Worm (Caenorhabditis elegans) whole organism, L4 larva: ENCODE measurements around the gene taf-8.

Experiments used
- F44E2.7 ChIP-seq: fragments of 200-800 bp; sonication (Bioruptor generic); IDR thresholded peaks from 2 replicates; pipeline ENCODE4 v2.1.2; 2022; ENCODE audit warnings: missing genetic modification characterization, missing compliant biosample characterization
- T20F7.1 ChIP-seq: fragments of 200-800 bp; sonication (Bioruptor generic); optimal IDR thresholded peaks from 2 replicates; lab custom pipeline; 2018; ENCODE audit warnings: mild to moderate bottlenecking, missing genetic modification characterization, missing compliant biosample characterization
- Y5F2A.4 ChIP-seq: fragments of 200-800 bp; sonication (Bioruptor generic); optimal IDR thresholded peaks from 2 replicates; lab custom pipeline; 2018; ENCODE audit warnings: mild to moderate bottlenecking, missing genetic modification characterization, missing compliant biosample characterization
- ZK337.2 ChIP-seq: fragments of 200-800 bp; sonication (Bioruptor generic); IDR thresholded peaks from 2 replicates; pipeline ENCODE4 v1.3.6; 2022; ENCODE audit warnings: missing genetic modification reagents, missing genetic modification characterization, missing compliant biosample characterization
- aha-1 ChIP-seq: fragments of 150-350 bp; peaks from one replicate; lab custom pipeline; 2014; ENCODE audit warnings: missing biosample characterization, missing genetic modification characterization
- aly-2 ChIP-seq: sonication (generic microtip); optimal IDR thresholded peaks from 2 replicates; lab custom pipeline; 2018; ENCODE audit warnings: missing biosample characterization, missing genetic modification characterization
- attf-4 ChIP-seq: sonication (generic microtip); optimal IDR thresholded peaks from 3 replicates; lab custom pipeline; 2017; ENCODE audit warnings: missing biosample characterization, missing genetic modification characterization
- ceh-32 ChIP-seq: sonication (generic microtip); optimal IDR thresholded peaks from 2 replicates; lab custom pipeline; 2016; ENCODE audit warnings: mild to moderate bottlenecking, missing genetic modification characterization, missing compliant biosample characterization; ENCODE audit not compliant: poor library complexity
- daf-16 ChIP-seq, 3 experiments: sonication (generic microtip); optimal IDR thresholded peaks; 2 replicates each; lab custom pipeline; 2016 to 2017; ENCODE audit warnings: missing genetic modification characterization in 3 of 3, missing genetic modification reagents in 3 of 3, mild to moderate bottlenecking in 2 of 3, missing compliant biosample characterization in 2 of 3, missing biosample characterization in 1 of 3, moderate library complexity in 1 of 3
- daf-8 ChIP-seq: fragments of 200-800 bp; sonication (Bioruptor generic); IDR thresholded peaks from 2 replicates; pipeline ENCODE4 v1.3.6; 2022; ENCODE audit warnings: missing genetic modification characterization, missing compliant biosample characterization
- dmd-6 ChIP-seq: fragments of 200-800 bp; sonication (Bioruptor generic); IDR thresholded peaks from 2 replicates; pipeline ENCODE4 v1.3.6; 2022; ENCODE audit warnings: missing genetic modification reagents, missing genetic modification characterization, missing compliant biosample characterization
- dmd-9 ChIP-seq: fragments of 200-800 bp; sonication (Bioruptor generic); IDR thresholded peaks from 2 replicates; pipeline ENCODE4 v1.3.6; 2022; ENCODE audit warnings: missing genetic modification reagents, missing genetic modification characterization, missing compliant biosample characterization
- egl-43 ChIP-seq: fragments of 200-800 bp; sonication (Bioruptor generic); IDR thresholded peaks from 2 replicates; pipeline ENCODE4 v1.3.6; 2022; ENCODE audit warnings: missing genetic modification reagents, missing genetic modification characterization, missing compliant biosample characterization
- gei-8 ChIP-seq: fragments of 200-800 bp; sonication (Bioruptor generic); optimal IDR thresholded peaks from 2 replicates; lab custom pipeline; 2018; ENCODE audit warnings: mild to moderate bottlenecking, missing genetic modification characterization, missing compliant biosample characterization
- hlh-30 ChIP-seq: sonication (generic microtip); optimal IDR thresholded peaks from 2 replicates; lab custom pipeline; 2017; ENCODE audit warnings: antibody characterized with exemption, mild to moderate bottlenecking, missing genetic modification characterization, missing compliant biosample characterization; ENCODE audit not compliant: insufficient read depth
- hmg-1.1 ChIP-seq: fragments of 200-800 bp; sonication (Bioruptor generic); IDR thresholded peaks from 2 replicates; pipeline ENCODE4 v1.3.6; 2022; ENCODE audit warnings: missing genetic modification reagents, missing genetic modification characterization, missing compliant biosample characterization
- madf-5 ChIP-seq, 2 experiments: fragments of 200-800 bp; sonication (Bioruptor generic); IDR thresholded peaks; 2 replicates each; pipeline ENCODE4 v1.3.6; 2022; ENCODE audit warnings: missing compliant biosample characterization in 2 of 2, missing genetic modification characterization in 2 of 2
- madf-9 ChIP-seq: fragments of 200-800 bp; sonication (Bioruptor generic); conservative IDR thresholded peaks from 2 replicates; pipeline ENCODE4 v1.3.6; 2022; ENCODE audit warnings: missing genetic modification reagents, missing genetic modification characterization, missing compliant biosample characterization
- mdt-29 ChIP-seq: fragments of 200-800 bp; sonication (Bioruptor generic); IDR thresholded peaks from 2 replicates; pipeline ENCODE4 v1.3.6; 2022; ENCODE audit warnings: missing genetic modification reagents, missing genetic modification characterization, missing compliant biosample characterization
- mep-1 ChIP-seq: fragments of 150-350 bp; sonication (generic microtip); optimal IDR thresholded peaks from 3 replicates; lab custom pipeline; 2014; ENCODE audit warnings: missing biosample characterization, missing genetic modification characterization
- nhr-10 ChIP-seq: fragments of 150-350 bp; optimal IDR thresholded peaks from 2 replicates; lab custom pipeline; 2014; ENCODE audit warnings: missing biosample characterization, missing genetic modification characterization
- nhr-237 ChIP-seq: sonication (generic microtip); optimal IDR thresholded peaks from 2 replicates; lab custom pipeline; 2017; ENCODE audit warnings: missing biosample characterization, missing genetic modification characterization
- nhr-25 ChIP-seq: sonication (generic microtip); optimal IDR thresholded peaks from 2 replicates; lab custom pipeline; 2017; ENCODE audit warnings: missing genetic modification characterization, mild to moderate bottlenecking, missing compliant biosample characterization, antibody characterized with exemption, moderate library complexity, borderline replicate concordance; ENCODE audit not compliant: insufficient read depth
- nhr-28 ChIP-seq: fragments of 150-350 bp; optimal IDR thresholded peaks from 2 replicates; lab custom pipeline; 2014; ENCODE audit warnings: missing biosample characterization, missing genetic modification characterization
- pqm-1 ChIP-seq: sonication (generic microtip); optimal IDR thresholded peaks from 2 replicates; lab custom pipeline; 2017; ENCODE audit warnings: missing biosample characterization, missing genetic modification characterization
- rbr-2 ChIP-seq: sonication (generic microtip); optimal IDR thresholded peaks from 2 replicates; lab custom pipeline; 2016; ENCODE audit warnings: missing genotype, missing genetic modification characterization, missing compliant biosample characterization
- sdz-12 ChIP-seq: fragments of 200-800 bp; sonication (Bioruptor generic); optimal IDR thresholded peaks from 2 replicates; lab custom pipeline; 2018; ENCODE audit warnings: mild to moderate bottlenecking, missing genetic modification characterization, missing compliant biosample characterization
- skn-1 ChIP-seq: fragments of 150-350 bp; optimal IDR thresholded peaks from 2 replicates; lab custom pipeline; 2014; ENCODE audit warnings: missing biosample characterization, missing genetic modification characterization
- snpc-4 ChIP-seq: fragments of 150-350 bp; optimal IDR thresholded peaks from 2 replicates; lab custom pipeline; 2014; ENCODE audit warnings: missing biosample characterization, missing genetic modification characterization
- unc-130 ChIP-seq: sonication (generic microtip); optimal IDR thresholded peaks from 2 replicates; lab custom pipeline; 2016; ENCODE audit warnings: missing genetic modification reagents, missing genetic modification characterization, missing compliant biosample characterization
- unc-39 ChIP-seq: sonication (generic microtip); optimal IDR thresholded peaks from 2 replicates; lab custom pipeline; 2017; ENCODE audit warnings: missing biosample characterization, missing genetic modification characterization
- vab-7 ChIP-seq: fragments of 200-800 bp; sonication (Bioruptor generic); IDR thresholded peaks from 2 replicates; pipeline ENCODE4 v1.3.6; 2022; ENCODE audit warnings: missing genetic modification reagents, missing genetic modification characterization, missing compliant biosample characterization
- zip-2 ChIP-seq: fragments of 150-350 bp; optimal IDR thresholded peaks from 2 replicates; lab custom pipeline; 2014; ENCODE audit warnings: missing biosample characterization, missing genetic modification characterization
- ztf-11 ChIP-seq: fragments of 150-350 bp; optimal IDR thresholded peaks from 2 replicates; lab custom pipeline; 2014; ENCODE audit warnings: missing biosample characterization, missing genetic modification characterization

taf-8 gene

DNA sequence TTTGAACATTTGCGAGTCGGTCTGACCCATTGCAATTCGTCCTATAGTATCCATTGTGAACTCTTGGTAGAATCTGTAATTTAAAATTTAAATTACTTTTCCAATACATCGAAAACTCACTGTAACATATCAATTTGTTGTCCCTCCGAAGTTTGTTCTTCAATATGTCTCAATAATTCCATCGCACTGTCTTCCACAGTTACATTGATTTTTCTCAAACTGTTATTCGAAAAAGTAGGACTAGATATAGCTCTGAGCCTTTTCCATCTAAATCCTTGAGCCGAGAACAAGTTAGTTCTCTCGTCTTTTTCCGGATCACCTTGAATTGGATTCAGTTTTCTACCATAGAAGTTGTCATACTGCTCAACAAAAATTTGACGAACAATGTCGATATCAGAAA is 7.0 kb upstream of the taf-8 start:
- TF ChIP-seq unc-39 (tag; lab: Kevin White, UChicago) (no peak), nhr-237 (tag; lab: Kevin White, UChicago) (no peak), snpc-4 (tag; lab: Kevin White, UChicago) (no peak), aha-1 (tag; lab: Kevin White, UChicago) (peak; percentile 95), pqm-1 (no peak), ceh-32 (tag; lab: Kevin White, UChicago) (no peak)
- TF ChIP-seq, all 104 proteins: peak for 1

DNA sequence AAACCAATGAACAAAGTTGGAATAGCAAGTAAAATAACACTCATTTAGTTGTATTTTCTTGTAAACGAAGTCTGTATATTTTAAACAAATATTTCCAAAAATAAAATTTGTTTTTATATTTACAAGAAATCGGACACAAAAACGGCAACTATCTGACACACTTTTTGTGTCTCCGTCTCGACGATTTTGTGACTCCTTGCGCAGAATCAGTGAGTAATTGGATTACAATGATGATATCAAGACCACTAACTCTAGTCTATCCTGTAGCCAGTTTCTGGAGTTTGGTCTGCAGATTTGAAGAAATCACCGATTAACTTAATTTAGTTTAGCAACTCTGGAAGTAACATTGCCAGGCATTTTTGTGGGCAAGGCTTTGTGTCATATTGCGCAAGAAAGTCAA is 6.3 kb upstream of the taf-8 start, which contains the start of gene cyp-13A10:
cyp-13A10 (minus strand) TSS at position 88 of the 400 bp plus-strand sequence.
- TF ChIP-seq F44E2.7: no peak
- TF ChIP-seq unc-130 (GFP tag; lab: Kevin White, UChicago): no peak
- TF ChIP-seq sdz-12 (GFP tag; lab: Kevin White, UChicago): no peak
- no peak for TF ChIP-seq hlh-30
- TF ChIP-seq nhr-28 (tag; lab: Kevin White, UChicago): peak; percentile 53
- TF ChIP-seq, all 104 proteins: peak for 1

- TF ChIP-seq nhr-10 (tag; lab: Kevin White, UChicago) (no peak), egl-43 (GFP tag; lab: Robert Waterston, UW) (no peak), Y5F2A.4 (GFP tag; lab: Kevin White, UChicago) (no peak), daf-8 (GFP tag; lab: Robert Waterston, UW) (no peak), gei-8 (GFP tag; lab: Kevin White, UChicago) (no peak), rbr-2 (tag; lab: Kevin White, UChicago) (no peak), aly-2 (tag; lab: Kevin White, UChicago) (no peak), nhr-25 (no peak), dmd-9 (GFP tag; lab: Robert Waterston, UW) (no peak), dmd-6 (GFP tag; lab: Robert Waterston, UW) (no peak), vab-7 (GFP tag; lab: Robert Waterston, UW) (no peak), zip-2 (no peak)
Observed at ce11 chrII:9665577-9665976, 3.5 kb upstream of the taf-8 start, which contains the start of gene ZK1320.5. TSS of gene ZK1320.5 (minus strand) at chrII:9665677.

ce11 chrII:9667382-9667781 is 1.7 kb upstream of the taf-8 start, which contains the start of gene ZK1320.11:
TSS of gene ZK1320.11 (plus strand) at chrII:9667624.
- TF ChIP-seq madf-5 (GFP tag; IDR thresholded peaks at IDR 0.05; lab: Robert Waterston, UW) (no peak), ztf-11 (tag; lab: Kevin White, UChicago) (no peak), daf-16 (GFP tag; optimal IDR thresholded peaks at IDR 0.05; lab: Kevin White, UChicago) (no peak), daf-16 (tag; optimal IDR thresholded peaks at IDR 0.05; lab: Kevin White, UChicago) (peak; percentile 42), gei-8 (GFP tag; lab: Kevin White, UChicago) (no peak), dmd-9 (GFP tag; lab: Robert Waterston, UW) (no peak), ceh-32 (tag; lab: Kevin White, UChicago) (no peak), ZK337.2 (GFP tag; lab: Robert Waterston, UW) (no peak), madf-9 (GFP tag; lab: Robert Waterston, UW) (no peak), hmg-1.1 (GFP tag; lab: Robert Waterston, UW) (no peak), pqm-1 (no peak), mdt-29 (GFP tag; lab: Robert Waterston, UW) (no peak), mep-1 (no peak), nhr-237 (tag; lab: Kevin White, UChicago) (no peak), T20F7.1 (GFP tag; lab: Kevin White, UChicago) (peak; percentile 46), attf-4 (tag; lab: Kevin White, UChicago) (no peak), skn-1 (tag; lab: Kevin White, UChicago) (no peak)
